Worm (Caenorhabditis elegans) whole organism, L3 larva: ENCODE results near the gene cog-1.

Source experiments
- R02D3.7 ChIP-seq: fragments of 150-350 bp; optimal IDR thresholded peaks from 2 replicates; lab custom pipeline; 2014; ENCODE audit warnings: missing biosample characterization, missing genetic modification characterization
- ZK546.5 ChIP-seq: sonication (generic microtip); optimal IDR thresholded peaks from 2 replicates; lab custom pipeline; 2017; ENCODE audit warnings: missing biosample characterization, missing genetic modification characterization
- aly-2 ChIP-seq: fragments of 150-350 bp; optimal IDR thresholded peaks from 2 replicates; lab custom pipeline; 2014; ENCODE audit warnings: missing biosample characterization, missing genetic modification characterization
- ceh-82 ChIP-seq: fragments of 150-350 bp; optimal IDR thresholded peaks from 2 replicates; lab custom pipeline; 2014; ENCODE audit warnings: missing biosample characterization, missing genetic modification characterization
- ceh-9 ChIP-seq: sonication (generic microtip); optimal IDR thresholded peaks from 2 replicates; lab custom pipeline; 2018; ENCODE audit warnings: missing biosample characterization, missing genetic modification characterization
- daf-12 ChIP-seq: fragments of 150-350 bp; optimal IDR thresholded peaks from 2 replicates; lab custom pipeline; 2014; ENCODE audit warnings: missing biosample characterization, missing genetic modification reagents, missing genetic modification characterization
- egl-27 ChIP-seq: sonication (generic microtip); optimal IDR thresholded peaks from 4 replicates; lab custom pipeline; 2017; ENCODE audit warnings: missing biosample characterization, missing genetic modification reagents, missing genetic modification characterization
- egl-5 ChIP-seq: fragments of 150-350 bp; optimal IDR thresholded peaks from 2 replicates; lab custom pipeline; 2017; ENCODE audit warnings: missing biosample characterization, missing genetic modification reagents, missing genetic modification characterization, inconsistent platforms
- eor-1 ChIP-seq, 2 experiments: fragments of 150-350 bp; optimal IDR thresholded peaks; 2 replicates each; lab custom pipeline; 2014 to 2018; ENCODE audit warnings: missing biosample characterization in 2 of 2, missing genetic modification characterization in 2 of 2
- fkh-10 ChIP-seq: sonication (generic microtip); optimal IDR thresholded peaks from 2 replicates; lab custom pipeline; 2017; ENCODE audit warnings: missing biosample characterization, missing genetic modification reagents, missing genetic modification characterization
- fkh-2 ChIP-seq: fragments of 150-350 bp; optimal IDR thresholded peaks from 2 replicates; lab custom pipeline; 2014; ENCODE audit warnings: missing biosample characterization, missing genetic modification reagents, missing genetic modification characterization
- hmg-11 ChIP-seq: sonication (generic microtip); optimal IDR thresholded peaks from 2 replicates; lab custom pipeline; 2016; ENCODE audit warnings: missing genetic modification characterization, missing compliant biosample characterization
- jun-1 ChIP-seq: fragments of 150-350 bp; optimal IDR thresholded peaks from 2 replicates; lab custom pipeline; 2014; ENCODE audit warnings: missing biosample characterization, missing genetic modification reagents, missing genetic modification characterization
- lin-39 ChIP-seq: fragments of 150-350 bp; optimal IDR thresholded peaks from 2 replicates; lab custom pipeline; 2018; ENCODE audit warnings: missing biosample characterization, missing genetic modification reagents, missing genetic modification characterization
- mdl-1 ChIP-seq: fragments of 150-350 bp; optimal IDR thresholded peaks from 2 replicates; lab custom pipeline; 2014; ENCODE audit warnings: missing biosample characterization, missing genetic modification characterization
- nfya-1 ChIP-seq: sonication (generic microtip); optimal IDR thresholded peaks from 2 replicates; lab custom pipeline; 2017; ENCODE audit warnings: missing genetic modification characterization, mild to moderate bottlenecking, missing compliant biosample characterization, antibody characterized with exemption, moderate library complexity; ENCODE audit not compliant: insufficient read depth
- nhr-11 ChIP-seq: fragments of 150-350 bp; optimal IDR thresholded peaks from 2 replicates; lab custom pipeline; 2014; ENCODE audit warnings: missing biosample characterization, missing genetic modification characterization
- nhr-23 ChIP-seq: fragments of 150-350 bp; optimal IDR thresholded peaks from 2 replicates; lab custom pipeline; 2014; ENCODE audit warnings: missing biosample characterization, missing genetic modification reagents, missing genetic modification characterization
- nhr-237 ChIP-seq: fragments of 150-350 bp; optimal IDR thresholded peaks from 2 replicates; lab custom pipeline; 2014; ENCODE audit warnings: missing biosample characterization, missing genetic modification characterization
- nhr-25 ChIP-seq: sonication (generic microtip); optimal IDR thresholded peaks from 2 replicates; lab custom pipeline; 2017; ENCODE audit warnings: missing biosample characterization, missing genetic modification characterization
- nhr-28 ChIP-seq: fragments of 150-350 bp; optimal IDR thresholded peaks from 2 replicates; lab custom pipeline; 2014; ENCODE audit warnings: missing biosample characterization, missing genetic modification characterization
- nhr-43 ChIP-seq: sonication (generic microtip); optimal IDR thresholded peaks from 2 replicates; lab custom pipeline; 2016; ENCODE audit warnings: mild to moderate bottlenecking, missing genetic modification characterization, missing compliant biosample characterization; ENCODE audit not compliant: poor library complexity, severe bottlenecking
- nhr-76 ChIP-seq: fragments of 150-350 bp; sonication (generic microtip); optimal IDR thresholded peaks from 5 replicates; lab custom pipeline; 2014; ENCODE audit warnings: missing biosample characterization, missing genetic modification characterization
- pqm-1 ChIP-seq: fragments of 150-350 bp; optimal IDR thresholded peaks from 2 replicates; lab custom pipeline; 2017; ENCODE audit warnings: missing biosample characterization, missing genetic modification characterization, inconsistent platforms
- sea-2 ChIP-seq: fragments of 150-350 bp; sonication (generic microtip); optimal IDR thresholded peaks from 4 replicates; lab custom pipeline; 2014; ENCODE audit warnings: missing biosample characterization, missing genetic modification reagents, missing genetic modification characterization
- skn-1 ChIP-seq: fragments of 150-350 bp; optimal IDR thresholded peaks from 2 replicates; lab custom pipeline; 2014; ENCODE audit warnings: missing biosample characterization, missing genetic modification characterization
- snpc-4 ChIP-seq: fragments of 150-350 bp; optimal IDR thresholded peaks from 2 replicates; lab custom pipeline; 2014; ENCODE audit warnings: missing biosample characterization, missing genetic modification characterization
- tbx-2 ChIP-seq: sonication (generic microtip); optimal IDR thresholded peaks from 2 replicates; lab custom pipeline; 2016; ENCODE audit warnings: mild to moderate bottlenecking, missing genetic modification characterization, missing compliant biosample characterization
- unc-39 ChIP-seq: sonication (generic microtip); optimal IDR thresholded peaks from 4 replicates; lab custom pipeline; 2017; ENCODE audit warnings: missing biosample characterization, missing genetic modification characterization
- unc-62 ChIP-seq: fragments of 150-350 bp; sonication (generic microtip); optimal IDR thresholded peaks from 4 replicates; lab custom pipeline; 2014; ENCODE audit warnings: missing biosample characterization, missing genetic modification reagents, missing genetic modification characterization
- zag-1 ChIP-seq: fragments of 150-350 bp; optimal IDR thresholded peaks from 2 replicates; lab custom pipeline; 2014; ENCODE audit warnings: missing biosample characterization, missing genetic modification characterization
- ztf-11 ChIP-seq: fragments of 150-350 bp; optimal IDR thresholded peaks from 2 replicates; lab custom pipeline; 2014; ENCODE audit warnings: missing biosample characterization, missing genetic modification characterization

Gene cog-1

ce11 chrII:14892515-14892914, 9.8 kb upstream of the cog-1 start:
- TF ChIP-seq unc-62 (GFP tag; lab: Kevin White, UChicago): no peak
- peak; percentile 48 for TF ChIP-seq fkh-10 (GFP tag; lab: Kevin White, UChicago)

- TF ChIP-seq nfya-1 (tag; lab: Kevin White, UChicago) (peak; percentile 79), aly-2 (no peak)
- TF ChIP-seq, all 47 proteins: peak for 1
Measured at ce11 chrII:14896503-14896902, 5.8 kb upstream of the cog-1 start.

- no peak for TF ChIP-seq nhr-237
- no peak for TF ChIP-seq ztf-11
- no peak for TF ChIP-seq zag-1 (tag; lab: Kevin White, UChicago)
- no peak for TF ChIP-seq unc-39 (tag; lab: Kevin White, UChicago)
- TF ChIP-seq jun-1 (tag; lab: Kevin White, UChicago): no peak
- TF ChIP-seq lin-39: no peak
- no peak for TF ChIP-seq nhr-43 (tag; lab: Kevin White, UChicago)
- TF ChIP-seq egl-5: no peak
- no peak for TF ChIP-seq mdl-1 (tag; lab: Kevin White, UChicago)
- no peak for TF ChIP-seq tbx-2 (tag; lab: Kevin White, UChicago)
- no peak for TF ChIP-seq nhr-76 (tag; lab: Kevin White, UChicago)
- no peak for TF ChIP-seq nhr-11 (tag; lab: Kevin White, UChicago)
- no peak for TF ChIP-seq unc-62 (GFP tag; lab: Kevin White, UChicago)
- no peak for TF ChIP-seq ceh-9 (tag; lab: Kevin White, UChicago)
- TF ChIP-seq ceh-82 (tag; lab: Kevin White, UChicago): no peak
- no peak for TF ChIP-seq hmg-11
- no peak for TF ChIP-seq egl-27 (tag; lab: Kevin White, UChicago)
- no peak for TF ChIP-seq nhr-25 (tag; lab: Kevin White, UChicago)
- no peak for TF ChIP-seq nhr-28 (tag; lab: Kevin White, UChicago)
- no peak for TF ChIP-seq nhr-23 (tag; lab: Kevin White, UChicago)
Measured at ce11 chrII:14903611-14904010, 1.3 kb downstream of the cog-1 start.

- TF ChIP-seq eor-1 (tag; optimal IDR thresholded peaks at IDR 0.05; lab: Kevin White, UChicago): no peak
Measured at ce11 chrII:14904635-14905034, 2.3 kb downstream of the cog-1 start.

- TF ChIP-seq snpc-4 (tag; lab: Kevin White, UChicago) (no peak), unc-39 (tag; lab: Kevin White, UChicago) (no peak), nhr-76 (tag; lab: Kevin White, UChicago) (no peak), daf-12 (tag; lab: Kevin White, UChicago) (no peak), eor-1 (tag; optimal IDR thresholded peaks at IDR 0.05; lab: Kevin White, UChicago) (no peak), fkh-2 (tag; lab: Kevin White, UChicago) (no peak), nfya-1 (tag; lab: Kevin White, UChicago) (no peak), ceh-82 (tag; lab: Kevin White, UChicago) (no peak), nhr-28 (tag; lab: Kevin White, UChicago) (no peak), R02D3.7 (tag; lab: Kevin White, UChicago) (no peak), ZK546.5 (tag; lab: Kevin White, UChicago) (no peak), zag-1 (tag; lab: Kevin White, UChicago) (no peak), sea-2 (GFP tag; lab: Kevin White, UChicago) (no peak), nhr-237 (no peak), pqm-1 (tag; lab: Kevin White, UChicago) (no peak), mdl-1 (tag; lab: Kevin White, UChicago) (no peak), skn-1 (tag; lab: Kevin White, UChicago) (no peak), hmg-11 (no peak)
Measured at ce11 chrII:14907719-14908118, 5.4 kb downstream of the cog-1 start.

- no peak for TF ChIP-seq eor-1 (tag; optimal IDR thresholded peaks at IDR 0.05; lab: Kevin White, UChicago)
Measured at ce11 chrII:14910307-14910706, 8.0 kb downstream of the cog-1 start, which contains the start of gene R03C1.1. TSS of gene R03C1.1 (minus strand) at chrII:14910407.
